Fruit fly (Drosophila melanogaster): Measurements from ENCODE around the gene mthl2.

The mthl2 gene

dm6 chr3L:5639474-5639873, 34.9 kb downstream of the mthl2 start:
- TF ChIP-seq foxo (GFP tag; optimal IDR thresholded peaks at IDR 0.05) (peak in 1 of 2 experiments; percentile 8), Rel (GFP tag; optimal IDR thresholded peaks at IDR 0.05) (no peak), Rel (tag; optimal IDR thresholded peaks at IDR 0.05) (peak; percentile 78), pan (optimal IDR thresholded peaks at IDR 0.05) (no peak), Sp1 (GFP tag; optimal IDR thresholded peaks at IDR 0.05) (peak; percentile 6), dl (GFP tag; optimal IDR thresholded peaks at IDR 0.05; ENCODE audit: insufficient read depth in 1 of 2, partially characterized antibody in 2 of 2) (no peak), psq (GFP tag; optimal IDR thresholded peaks at IDR 0.05) (peak; percentile 30), HLH106 (tag; optimal IDR thresholded peaks at IDR 0.05) (peak; percentile 27)

- no peak for TF ChIP-seq Vsx2 (GFP tag; optimal IDR thresholded peaks at IDR 0.05; ENCODE audit: partially characterized antibody)
- TF ChIP-seq OdsH (GFP tag; optimal IDR thresholded peaks at IDR 0.05), result no peak
- TF ChIP-seq CrebA (GFP tag; optimal IDR thresholded peaks at IDR 0.05; ENCODE audit: borderline replicate concordance), result no peak
- no peak for TF ChIP-seq pan (optimal IDR thresholded peaks at IDR 0.05)
These were observed 36.1 kb downstream of the mthl2 start for dm6 chr3L:5640689-5641088.

dm6 chr3L:5641120-5641519, 36.5 kb downstream of the mthl2 start:
- TF ChIP-seq br (GFP tag; optimal IDR thresholded peaks at IDR 0.05) (no peak), Mio (GFP tag; optimal IDR thresholded peaks at IDR 0.05) (no peak), tai (GFP tag; optimal IDR thresholded peaks at IDR 0.05) (no peak), jim (GFP tag; optimal IDR thresholded peaks at IDR 0.05) (no peak), Sp1 (GFP tag; optimal IDR thresholded peaks at IDR 0.05) (no peak), pan (optimal IDR thresholded peaks at IDR 0.05) (no peak), N (GFP tag; optimal IDR thresholded peaks at IDR 0.05) (no peak), Hnf4 (GFP tag; optimal IDR thresholded peaks at IDR 0.05) (no peak), Dif (GFP tag; optimal IDR thresholded peaks at IDR 0.05; ENCODE audit: partially characterized antibody) (no peak), Dfd (GFP tag; optimal IDR thresholded peaks at IDR 0.05) (no peak), Vsx2 (GFP tag; optimal IDR thresholded peaks at IDR 0.05; ENCODE audit: partially characterized antibody) (no peak), usp (GFP tag; optimal IDR thresholded peaks at IDR 0.05) (no peak), Jra (GFP tag; optimal IDR thresholded peaks at IDR 0.05) (no peak), brk (GFP tag; optimal IDR thresholded peaks at IDR 0.05) (no peak), Hr78 (GFP tag; optimal IDR thresholded peaks at IDR 0.05) (no peak), Abd-B (GFP tag; optimal IDR thresholded peaks at IDR 0.05) (no peak)

dm6 chr3L:5641547-5641946, 37.0 kb downstream of the mthl2 start:
- no peak for TF ChIP-seq Vsx2 (GFP tag; optimal IDR thresholded peaks at IDR 0.05; ENCODE audit: partially characterized antibody)
- TF ChIP-seq Dfd (GFP tag; optimal IDR thresholded peaks at IDR 0.05), result no peak
- TF ChIP-seq CrebA (GFP tag; optimal IDR thresholded peaks at IDR 0.05; ENCODE audit: borderline replicate concordance), result no peak
- no peak for TF ChIP-seq Mio (GFP tag; optimal IDR thresholded peaks at IDR 0.05)
- no peak for TF ChIP-seq foxo (GFP tag; optimal IDR thresholded peaks at IDR 0.05)
- TF ChIP-seq Hnf4 (GFP tag; optimal IDR thresholded peaks at IDR 0.05), result no peak

- TF ChIP-seq fru (GFP tag; optimal IDR thresholded peaks at IDR 0.05) (no peak), sv (GFP tag; optimal IDR thresholded peaks at IDR 0.05) (no peak), lola (GFP tag; optimal IDR thresholded peaks at IDR 0.05) (no peak), Jra (GFP tag; optimal IDR thresholded peaks at IDR 0.05) (no peak), OdsH (GFP tag; optimal IDR thresholded peaks at IDR 0.05) (no peak), CG32264 (GFP tag; optimal IDR thresholded peaks at IDR 0.05) (no peak), Vsx2 (GFP tag; optimal IDR thresholded peaks at IDR 0.05; ENCODE audit: partially characterized antibody) (no peak), dl (GFP tag; optimal IDR thresholded peaks at IDR 0.05; ENCODE audit: insufficient read depth in 1 of 2, partially characterized antibody in 2 of 2) (no peak), woc (GFP tag; optimal IDR thresholded peaks at IDR 0.05) (no peak), Dfd (GFP tag; optimal IDR thresholded peaks at IDR 0.05) (no peak), psq (GFP tag; optimal IDR thresholded peaks at IDR 0.05) (no peak), sage (GFP tag; optimal IDR thresholded peaks at IDR 0.05) (no peak), Mio (GFP tag; optimal IDR thresholded peaks at IDR 0.05) (no peak), Dif (GFP tag; optimal IDR thresholded peaks at IDR 0.05; ENCODE audit: partially characterized antibody) (no peak), rgr (GFP tag; optimal IDR thresholded peaks at IDR 0.05) (no peak), Abd-B (GFP tag; optimal IDR thresholded peaks at IDR 0.05) (no peak), HLH106 (tag; optimal IDR thresholded peaks at IDR 0.05) (no peak), jim (GFP tag; optimal IDR thresholded peaks at IDR 0.05) (no peak)
These were observed 38.2 kb downstream of the mthl2 start for dm6 chr3L:5642837-5643236.
